Worm (Caenorhabditis elegans) whole organism, young adult: ENCODE measurements around the gene F58E2.4.

ENCODE experiments used
- F23B12.7 ChIP-seq: sonication (generic microtip); optimal IDR thresholded peaks from 2 replicates; lab custom pipeline; 2017; ENCODE audit warnings: missing genetic modification characterization, mild to moderate bottlenecking, missing compliant biosample characterization, antibody characterized with exemption, moderate library complexity; ENCODE audit not compliant: insufficient read depth
- ama-1 ChIP-seq, 3 experiments: fragments of 150-350 bp in 1 of 3; sonication (generic microtip) in 2 of 3; optimal IDR thresholded peaks; 2 replicates each; lab custom pipeline; 2014 to 2018; ENCODE audit warnings: missing biosample characterization in 2 of 3, missing genetic modification characterization in 2 of 3, missing genetic modification reagents in 2 of 3
- madf-3 ChIP-seq: fragments of 200-800 bp; sonication (Bioruptor generic); IDR thresholded peaks from 2 replicates; pipeline ENCODE4 v1.3.6; 2022; ENCODE audit warnings: missing genetic modification reagents, missing genetic modification characterization, missing compliant biosample characterization
- nfya-1 ChIP-seq: sonication (generic microtip); optimal IDR thresholded peaks from 2 replicates; lab custom pipeline; 2017; ENCODE audit warnings: antibody characterized with exemption, missing compliant biosample characterization, missing genetic modification characterization, borderline replicate concordance; ENCODE audit not compliant: insufficient read depth
- nfyb-1 ChIP-seq: fragments of 200-800 bp; sonication (Bioruptor generic); IDR thresholded peaks from 2 replicates; pipeline ENCODE4 v1.3.6; 2022; ENCODE audit warnings: missing genetic modification reagents, missing genetic modification characterization, missing compliant biosample characterization
- rcor-1 ChIP-seq: fragments of 200-800 bp; sonication (Bioruptor generic); IDR thresholded peaks from 2 replicates; pipeline ENCODE4 v1.3.6; 2022; ENCODE audit warnings: missing genetic modification reagents, missing genetic modification characterization, missing compliant biosample characterization
- ztf-3 ChIP-seq: fragments of 200-800 bp; sonication (Bioruptor generic); optimal IDR thresholded peaks from 2 replicates; lab custom pipeline; 2018; ENCODE audit warnings: mild to moderate bottlenecking, missing genetic modification characterization, missing compliant biosample characterization

ce11 chrIV:3509477-3510063, 46.4 kb downstream of the F58E2.4 start, which contains the start of gene ced-10:
- no peak for TF ChIP-seq F23B12.7 (tag; lab: Kevin White, UChicago)
- TF ChIP-seq madf-3: no peak
- no peak for TF ChIP-seq rcor-1 (GFP tag; lab: Robert Waterston, UW)
- no peak for TF ChIP-seq nfyb-1 (GFP tag; lab: Robert Waterston, UW)
- no peak for TF ChIP-seq ama-1 (optimal IDR thresholded peaks at IDR 0.05; lab: Kevin White, UChicago)
- no peak for TF ChIP-seq ama-1 (GFP tag; optimal IDR thresholded peaks at IDR 0.05; lab: Kevin White, UChicago)
- TF ChIP-seq ztf-3: no peak
- no peak for TF ChIP-seq nfya-1 (tag; lab: Kevin White, UChicago)
